Fruit fly (Drosophila melanogaster) whole organism, adult: ENCODE results near the gene poe.
A peak's percentile ranks its signal among the peaks of the same experiment; 100 is the strongest.

Experiments used
- CG11617 ChIP-seq: fragments of 200-800 bp; sonication (Bioruptor generic); optimal IDR thresholded peaks from 2 replicates; lab custom pipeline; 2017; ENCODE audit warnings: mild to moderate bottlenecking, missing biosample characterization, missing genetic modification reagents, missing genetic modification characterization
- CG12768 ChIP-seq: fragments of 200-800 bp; sonication (Bioruptor generic); optimal IDR thresholded peaks from 2 replicates; lab custom pipeline; 2017; ENCODE audit warnings: missing biosample characterization, missing genetic modification characterization, mild to moderate bottlenecking, moderate library complexity, missing genetic modification reagents
- CG14711 ChIP-seq: fragments of 200-800 bp; sonication (Bioruptor generic); optimal IDR thresholded peaks from 2 replicates; lab custom pipeline; 2018; ENCODE audit warnings: missing biosample characterization, mild to moderate bottlenecking, missing genetic modification characterization, moderate library complexity
- CG1620 ChIP-seq: fragments of 200-800 bp; sonication (Bioruptor generic); optimal IDR thresholded peaks from 2 replicates; lab custom pipeline; 2016; ENCODE audit warnings: missing biosample characterization, missing genetic modification characterization
- CG33017 ChIP-seq: fragments of 200-800 bp; sonication (Bioruptor generic); optimal IDR thresholded peaks from 2 replicates; lab custom pipeline; 2018; ENCODE audit warnings: missing biosample characterization, mild to moderate bottlenecking, missing genetic modification characterization, moderate library complexity
- CG5204 ChIP-seq: fragments of 200-800 bp; sonication (Bioruptor generic); optimal IDR thresholded peaks from 2 replicates; lab custom pipeline; 2016; ENCODE audit warnings: missing biosample characterization, missing genetic modification characterization
- CG7045 ChIP-seq: fragments of 200-800 bp; sonication (Bioruptor generic); optimal IDR thresholded peaks from 2 replicates; lab custom pipeline; 2017; ENCODE audit warnings: missing biosample characterization, mild to moderate bottlenecking, missing genetic modification characterization
- CG7101 ChIP-seq: fragments of 200-800 bp; sonication (Bioruptor generic); optimal IDR thresholded peaks from 2 replicates; lab custom pipeline; 2018; ENCODE audit warnings: missing biosample characterization, mild to moderate bottlenecking, missing genetic modification characterization, moderate library complexity
- Clk ChIP-seq: fragments of 200-800 bp; sonication (Bioruptor generic); optimal IDR thresholded peaks from 2 replicates; lab custom pipeline; 2017; ENCODE audit warnings: missing biosample characterization, missing genetic modification characterization
- Crg-1 ChIP-seq: fragments of 200-800 bp; sonication (Bioruptor generic); optimal IDR thresholded peaks from 2 replicates; lab custom pipeline; 2016; ENCODE audit warnings: missing biosample characterization, missing genetic modification characterization
- Hr96 ChIP-seq: fragments of 200-800 bp; sonication (Bioruptor generic); optimal IDR thresholded peaks from 2 replicates; lab custom pipeline; 2016; ENCODE audit warnings: missing biosample characterization, missing genetic modification characterization
- Mnt ChIP-seq: fragments of 200-800 bp; sonication (Bioruptor generic); optimal IDR thresholded peaks from 2 replicates; lab custom pipeline; 2016; ENCODE audit warnings: missing biosample characterization, mild to moderate bottlenecking, missing genetic modification characterization
- bab1 ChIP-seq: fragments of 200-800 bp; sonication (Bioruptor generic); optimal IDR thresholded peaks from 3 replicates; lab custom pipeline; 2019; ENCODE audit warnings: missing biosample characterization, mild to moderate bottlenecking, missing genetic modification characterization, moderate library complexity
- cic ChIP-seq: fragments of 200-800 bp; sonication (Bioruptor generic); optimal IDR thresholded peaks from 2 replicates; lab custom pipeline; 2017; ENCODE audit warnings: missing biosample characterization, mild to moderate bottlenecking, missing genetic modification characterization, moderate library complexity
- cnc ChIP-seq, 2 experiments: fragments of >200 bp; optimal IDR thresholded peaks; 2 replicates each; lab custom pipeline; 2017
- kay ChIP-seq: fragments of 200-800 bp; sonication (Bioruptor generic); peaks from one replicate; lab custom pipeline; 2016; ENCODE audit warnings: missing biosample characterization, missing genetic modification characterization, borderline replicate concordance
- ovo ChIP-seq: fragments of 200-800 bp; sonication (Bioruptor generic); optimal IDR thresholded peaks from 2 replicates; lab custom pipeline; 2016; ENCODE audit warnings: missing biosample characterization, missing genetic modification characterization
- pad ChIP-seq: fragments of 200-800 bp; sonication (Bioruptor generic); optimal IDR thresholded peaks from 3 replicates; lab custom pipeline; 2017; ENCODE audit warnings: missing biosample characterization, missing genetic modification characterization, mild to moderate bottlenecking, moderate library complexity, missing genetic modification reagents
- tj ChIP-seq: fragments of 200-800 bp; sonication (Bioruptor generic); optimal IDR thresholded peaks from 3 replicates; lab custom pipeline; 2017; ENCODE audit warnings: missing biosample characterization, mild to moderate bottlenecking, missing genetic modification characterization, moderate library complexity
- toe ChIP-seq: fragments of 200-800 bp; sonication (Bioruptor generic); optimal IDR thresholded peaks from 2 replicates; lab custom pipeline; 2016; ENCODE audit warnings: missing biosample characterization, missing genetic modification characterization

The poe gene

dm6 chr2L:8095176-8095575 lies 23.8 kb upstream of the poe start:
- TF ChIP-seq CG14711 (tag; lab: Kevin White, UChicago) (no peak), toe (no peak), CG33017 (tag; lab: Kevin White, UChicago) (peak; percentile 29), kay (peak; percentile 13), Mnt (peak; percentile 12), tj (peak; percentile 32), CG12768 (GFP tag; lab: Kevin White, UChicago) (peak; percentile 39)

- TF ChIP-seq CG7101 (tag; lab: Kevin White, UChicago) (peak; percentile 30), cic (GFP tag; lab: Kevin White, UChicago) (peak; percentile 17), CG1620 (GFP tag; lab: Kevin White, UChicago) (no peak), CG5204 (GFP tag; lab: Kevin White, UChicago) (no peak), kay (peak; percentile 85), CG11617 (GFP tag; lab: Kevin White, UChicago) (peak; percentile 21), CG33017 (tag; lab: Kevin White, UChicago) (peak; percentile 40)
These were observed 22.8 kb upstream of the poe start for dm6 chr2L:8094058-8094825.

- TF ChIP-seq cic (GFP tag; lab: Kevin White, UChicago) (no peak), CG1620 (GFP tag; lab: Kevin White, UChicago) (no peak), CG5204 (GFP tag; lab: Kevin White, UChicago) (no peak), tj (peak; percentile 43), cnc (optimal IDR thresholded peaks at IDR 0.05; lab: Kevin White, UChicago) (no peak), Hr96 (GFP tag; lab: Kevin White, UChicago) (no peak), Clk (GFP tag; lab: Kevin White, UChicago) (no peak), CG14711 (tag; lab: Kevin White, UChicago) (no peak), kay (peak; percentile 89)
These were observed 21.9 kb upstream of the poe start for dm6 chr2L:8093182-8093941.

- TF ChIP-seq CG14711 (tag; lab: Kevin White, UChicago): no peak
- TF ChIP-seq CG33017 (tag; lab: Kevin White, UChicago): no peak
- TF ChIP-seq Hr96 (GFP tag; lab: Kevin White, UChicago): no peak
- no peak for TF ChIP-seq Mnt
- no peak for TF ChIP-seq toe
- TF ChIP-seq ovo (GFP tag; lab: Kevin White, UChicago): no peak
- TF ChIP-seq CG12768 (GFP tag; lab: Kevin White, UChicago): no peak
- no peak for TF ChIP-seq tj
- no peak for TF ChIP-seq Crg-1
- no peak for TF ChIP-seq cic (GFP tag; lab: Kevin White, UChicago)
- no peak for TF ChIP-seq CG11617 (GFP tag; lab: Kevin White, UChicago)
- TF ChIP-seq CG7045 (GFP tag; lab: Kevin White, UChicago): no peak
- TF ChIP-seq CG1620 (GFP tag; lab: Kevin White, UChicago): no peak
- TF ChIP-seq cnc (optimal IDR thresholded peaks at IDR 0.05; lab: Kevin White, UChicago): no peak
- TF ChIP-seq pad (GFP tag; lab: Kevin White, UChicago): no peak
- no peak for TF ChIP-seq CG5204 (GFP tag; lab: Kevin White, UChicago)
These were observed 20.5 kb upstream of the poe start for dm6 chr2L:8091908-8092307.

dm6 chr2L:8091429-8091828 lies 20.0 kb upstream of the poe start:
- no peak for TF ChIP-seq ovo (GFP tag; lab: Kevin White, UChicago)
- peak; percentile 57 for TF ChIP-seq kay

- TF ChIP-seq CG1620 (GFP tag; lab: Kevin White, UChicago): no peak
- TF ChIP-seq CG7045 (GFP tag; lab: Kevin White, UChicago): no peak
- peak; percentile 62 for TF ChIP-seq CG33017 (tag; lab: Kevin White, UChicago)
- peak; percentile 61 for TF ChIP-seq cic (GFP tag; lab: Kevin White, UChicago)
- TF ChIP-seq Hr96 (GFP tag; lab: Kevin White, UChicago): no peak
- TF ChIP-seq CG12768 (GFP tag; lab: Kevin White, UChicago): peak; percentile 36
- peak; percentile 55 for TF ChIP-seq CG11617 (GFP tag; lab: Kevin White, UChicago)
- TF ChIP-seq tj: peak; percentile 80
- TF ChIP-seq CG14711 (tag; lab: Kevin White, UChicago): peak; percentile 24
- TF ChIP-seq bab1 (GFP tag; lab: Kevin White, UChicago): peak; percentile 21
- TF ChIP-seq CG5204 (GFP tag; lab: Kevin White, UChicago): no peak
- no peak for TF ChIP-seq Clk (GFP tag; lab: Kevin White, UChicago)
- no peak for TF ChIP-seq kay
- TF ChIP-seq toe: no peak
- TF ChIP-seq CG7101 (tag; lab: Kevin White, UChicago): no peak
- no peak for TF ChIP-seq pad (GFP tag; lab: Kevin White, UChicago)
- no peak for TF ChIP-seq ovo (GFP tag; lab: Kevin White, UChicago)
- peak; percentile 63 for TF ChIP-seq Mnt
- no peak for TF ChIP-seq Crg-1
- TF ChIP-seq cnc (optimal IDR thresholded peaks at IDR 0.05; lab: Kevin White, UChicago): no peak
These were observed 16.8 kb upstream of the poe start for dm6 chr2L:8088025-8088789.
